Worm (Caenorhabditis elegans): Measurements from ENCODE around the gene iff-1.

The iff-1 gene

ce11 chrIII:9735857-9736256, 11.1 kb downstream of the iff-1 start, which contains the start of gene dao-6:
dao-6 (minus strand) TSS chrIII:9736201.
- TF ChIP-seq ama-1 (optimal IDR thresholded peaks at IDR 0.05) (no peak), nhr-129 (tag; optimal IDR thresholded peaks at IDR 0.05) (peak; percentile 42)

- TF ChIP-seq nhr-10 (tag; optimal IDR thresholded peaks at IDR 0.05) (no peak), gmeb-1 (tag; optimal IDR thresholded peaks at IDR 0.05) (no peak), unc-62 (GFP tag; optimal IDR thresholded peaks at IDR 0.05) (no peak), unc-39 (tag; optimal IDR thresholded peaks at IDR 0.05) (no peak), mdl-1 (tag; optimal IDR thresholded peaks at IDR 0.05) (no peak), crh-2 (tag; optimal IDR thresholded peaks at IDR 0.05) (no peak), Y55F3AM.14 (GFP tag; optimal IDR thresholded peaks at IDR 0.05) (no peak), nhr-12 (tag; optimal IDR thresholded peaks at IDR 0.05) (no peak), nhr-25 (tag; optimal IDR thresholded peaks at IDR 0.05) (no peak), ceh-82 (tag; optimal IDR thresholded peaks at IDR 0.05) (no peak), lsy-2 (tag; optimal IDR thresholded peaks at IDR 0.05) (no peak), elt-3 (tag; optimal IDR thresholded peaks at IDR 0.05) (no peak), egl-27 (tag; optimal IDR thresholded peaks at IDR 0.05) (no peak), zag-1 (tag; optimal IDR thresholded peaks at IDR 0.05) (no peak)
These were observed 13.0 kb downstream of the iff-1 start for ce11 chrIII:9734030-9734429.

ce11 chrIII:9733333-9733732, 13.7 kb downstream of the iff-1 start:
- no peak for TF ChIP-seq fos-1 (tag; optimal IDR thresholded peaks at IDR 0.05)
- TF ChIP-seq nhr-25 (tag; optimal IDR thresholded peaks at IDR 0.05): no peak
- TF ChIP-seq lin-13 (GFP tag; optimal IDR thresholded peaks at IDR 0.05): no peak
- TF ChIP-seq nhr-129 (tag; optimal IDR thresholded peaks at IDR 0.05): peak; percentile 19
- TF ChIP-seq nhr-23 (tag; optimal IDR thresholded peaks at IDR 0.05): no peak

ce11 chrIII:9731313-9731912, 15.6 kb downstream of the iff-1 start:
- TF ChIP-seq C34F6.9 (tag; optimal IDR thresholded peaks at IDR 0.05): peak; percentile 8
- TF ChIP-seq lsy-2 (tag; optimal IDR thresholded peaks at IDR 0.05): peak in 1 of 2 experiments; percentile 44
- peak; percentile 40 for TF ChIP-seq zag-1 (tag; optimal IDR thresholded peaks at IDR 0.05)
- peak; percentile 45 for TF ChIP-seq mab-5 (tag; optimal IDR thresholded peaks at IDR 0.05)
- TF ChIP-seq skn-1 (tag; optimal IDR thresholded peaks at IDR 0.05): no peak

ce11 chrIII:9730407-9730806, 16.6 kb downstream of the iff-1 start:
- TF ChIP-seq egl-27 (tag; optimal IDR thresholded peaks at IDR 0.05) (no peak), alr-1 (tag; optimal IDR thresholded peaks at IDR 0.05) (no peak), ztf-11 (tag; optimal IDR thresholded peaks at IDR 0.05) (no peak), nhr-129 (tag; optimal IDR thresholded peaks at IDR 0.05) (no peak), snpc-4 (tag; optimal IDR thresholded peaks at IDR 0.05) (no peak), aly-2 (tag; optimal IDR thresholded peaks at IDR 0.05) (no peak), nhr-21 (tag; optimal IDR thresholded peaks at IDR 0.05) (no peak), nhr-10 (tag; optimal IDR thresholded peaks at IDR 0.05) (no peak), lin-39 (tag; optimal IDR thresholded peaks at IDR 0.05) (no peak), peb-1 (tag; optimal IDR thresholded peaks at IDR 0.05) (no peak), lsy-2 (tag; optimal IDR thresholded peaks at IDR 0.05) (no peak), zag-1 (tag; optimal IDR thresholded peaks at IDR 0.05) (no peak), mab-5 (tag; optimal IDR thresholded peaks at IDR 0.05) (no peak), sem-4 (tag; optimal IDR thresholded peaks at IDR 0.05) (no peak)

- no peak for TF ChIP-seq alr-1 (tag; optimal IDR thresholded peaks at IDR 0.05)
- no peak for TF ChIP-seq C34F6.9 (tag; optimal IDR thresholded peaks at IDR 0.05)
- no peak for TF ChIP-seq dmd-4 (tag; optimal IDR thresholded peaks at IDR 0.05)
- no peak for TF ChIP-seq lin-39 (tag; optimal IDR thresholded peaks at IDR 0.05)
- no peak for TF ChIP-seq blmp-1 (tag; optimal IDR thresholded peaks at IDR 0.05; ENCODE audit: insufficient read depth)
- TF ChIP-seq ztf-1 (GFP tag; conservative IDR thresholded peaks at IDR 0.05): no peak
- no peak for TF ChIP-seq fos-1 (tag; optimal IDR thresholded peaks at IDR 0.05)
- TF ChIP-seq sma-9 (GFP tag; optimal IDR thresholded peaks at IDR 0.05): no peak
- no peak for TF ChIP-seq sma-9 (tag; optimal IDR thresholded peaks at IDR 0.05)
- TF ChIP-seq Y55F3AM.14 (GFP tag; optimal IDR thresholded peaks at IDR 0.05): no peak
- no peak for TF ChIP-seq unc-39 (tag; optimal IDR thresholded peaks at IDR 0.05)
- TF ChIP-seq nhr-12 (tag; optimal IDR thresholded peaks at IDR 0.05): no peak
- TF ChIP-seq ceh-82 (tag; optimal IDR thresholded peaks at IDR 0.05): no peak
- no peak for TF ChIP-seq unc-55 (GFP tag; optimal IDR thresholded peaks at IDR 0.05)
- no peak for TF ChIP-seq peb-1 (tag; optimal IDR thresholded peaks at IDR 0.05)
These were observed 19.6 kb downstream of the iff-1 start, which contains the start of gene C07A9.12 for ce11 chrIII:9727439-9727838. C07A9.12 (minus strand) TSS chrIII:9727539.

Data from whole organism, L2 larva.